Fruit fly (Drosophila melanogaster) S2 (cell line): ENCODE results near the gene CG7523.

Experiments
- CG8478 ChIP-seq: fragments of >200 bp; optimal IDR thresholded peaks from 2 replicates; lab custom pipeline; 2018
- CTCF ChIP-seq, 2 experiments: fragments of >200 bp; optimal IDR thresholded peaks; 2 replicates each; lab custom pipeline; 2018

dm6 chr3R:17656923-17657322 lies 13.8 kb downstream of the CG7523 start:
- TF ChIP-seq CG8478 (lab: Kevin White, UChicago) (no peak), CTCF (optimal IDR thresholded peaks at IDR 0.05; lab: Kevin White, UChicago) (no peak)
